Fruit fly (Drosophila melanogaster) whole organism, embryonic: ENCODE data around the gene CG32079.

Experiments used
- Antp ChIP-seq: fragments of 200-800 bp; sonication (Bioruptor generic); optimal IDR thresholded peaks from 3 replicates; lab custom pipeline; 2016; ENCODE audit warnings: missing biosample characterization, missing genetic modification characterization
- Blimp-1 ChIP-seq: fragments of 200-800 bp; sonication (Bioruptor generic); optimal IDR thresholded peaks from 3 replicates; lab custom pipeline; 2018; ENCODE audit warnings: missing biosample characterization, missing genetic modification characterization, mild to moderate bottlenecking, moderate library complexity, missing genetic modification reagents
- BtbVII ChIP-seq: fragments of 200-800 bp; sonication (Bioruptor generic); optimal IDR thresholded peaks from 3 replicates; lab custom pipeline; 2017; ENCODE audit warnings: missing biosample characterization, mild to moderate bottlenecking, missing genetic modification characterization
- Bteb2 ChIP-seq: fragments of 200-800 bp; sonication (Bioruptor generic); optimal IDR thresholded peaks from 2 replicates; lab custom pipeline; 2016; ENCODE audit warnings: missing biosample characterization, missing genetic modification characterization
- CG10431 ChIP-seq: fragments of 200-800 bp; sonication (Bioruptor generic); optimal IDR thresholded peaks from 3 replicates; lab custom pipeline; 2018; ENCODE audit warnings: missing biosample characterization, mild to moderate bottlenecking, missing genetic modification characterization
- CG10979 ChIP-seq: fragments of 200-800 bp; sonication (Bioruptor generic); optimal IDR thresholded peaks from 2 replicates; lab custom pipeline; 2018; ENCODE audit warnings: missing biosample characterization, mild to moderate bottlenecking, missing genetic modification characterization, moderate library complexity
- CG12299 ChIP-seq: fragments of 200-800 bp; sonication (Bioruptor generic); optimal IDR thresholded peaks from 2 replicates; lab custom pipeline; 2018; ENCODE audit warnings: missing biosample characterization, mild to moderate bottlenecking, missing genetic modification characterization
- CG12744 ChIP-seq: fragments of 200-800 bp; sonication (Bioruptor generic); optimal IDR thresholded peaks from 2 replicates; lab custom pipeline; 2016; ENCODE audit warnings: missing biosample characterization, missing genetic modification characterization
- CG13123 ChIP-seq: fragments of 200-800 bp; sonication (Bioruptor generic); optimal IDR thresholded peaks from 2 replicates; lab custom pipeline; 2016; ENCODE audit warnings: missing biosample characterization, missing genetic modification characterization
- CG13624 ChIP-seq: fragments of 200-800 bp; sonication (Bioruptor generic); optimal IDR thresholded peaks from 2 replicates; lab custom pipeline; 2016; ENCODE audit warnings: missing biosample characterization, missing genetic modification characterization
- CG1529 ChIP-seq: fragments of 200-800 bp; sonication (Bioruptor generic); optimal IDR thresholded peaks from 3 replicates; lab custom pipeline; 2018; ENCODE audit warnings: missing biosample characterization, missing genetic modification characterization
- CG15479 ChIP-seq: fragments of 200-800 bp; sonication (Bioruptor generic); optimal IDR thresholded peaks from 3 replicates; lab custom pipeline; 2019; ENCODE audit warnings: missing biosample characterization, mild to moderate bottlenecking, missing genetic modification characterization, moderate library complexity
- CG17385 ChIP-seq: fragments of 200-800 bp; sonication (Bioruptor generic); optimal IDR thresholded peaks from 3 replicates; lab custom pipeline; 2018; ENCODE audit warnings: missing biosample characterization, mild to moderate bottlenecking, missing genetic modification characterization
- CG2116 ChIP-seq: fragments of 200-800 bp; sonication (Bioruptor generic); optimal IDR thresholded peaks from 3 replicates; lab custom pipeline; 2018; ENCODE audit warnings: missing biosample characterization, mild to moderate bottlenecking, missing genetic modification characterization
- CG2202 ChIP-seq: fragments of 200-800 bp; sonication (Bioruptor generic); optimal IDR thresholded peaks from 2 replicates; lab custom pipeline; 2018; ENCODE audit warnings: missing biosample characterization, mild to moderate bottlenecking, missing genetic modification characterization
- CG31388 ChIP-seq: fragments of 200-800 bp; sonication (Bioruptor generic); optimal IDR thresholded peaks from 2 replicates; lab custom pipeline; 2016; ENCODE audit warnings: missing biosample characterization, missing genetic modification characterization
- CG32772 ChIP-seq: fragments of 200-800 bp; sonication (Bioruptor generic); IDR thresholded peaks from 2 replicates; pipeline ENCODE4 v1.3.6; 2022; ENCODE audit warnings: missing biosample characterization, missing genetic modification characterization
- CG33557 ChIP-seq: fragments of 200-800 bp; sonication (Bioruptor generic); optimal IDR thresholded peaks from 2 replicates; lab custom pipeline; 2019; ENCODE audit warnings: missing biosample characterization, mild to moderate bottlenecking, missing genetic modification characterization, moderate library complexity
- CG34224 ChIP-seq: fragments of 200-800 bp; sonication (Bioruptor generic); IDR thresholded peaks from 3 replicates; pipeline ENCODE4 v1.3.6; 2022; ENCODE audit warnings: missing biosample characterization, missing genetic modification characterization; ENCODE audit not compliant: partially characterized antibody
- CG4707 ChIP-seq: fragments of 200-800 bp; sonication (Bioruptor generic); optimal IDR thresholded peaks from 2 replicates; lab custom pipeline; 2018; ENCODE audit warnings: missing biosample characterization, mild to moderate bottlenecking, missing genetic modification characterization, moderate library complexity
- CG5180 ChIP-seq: fragments of 200-800 bp; sonication (Bioruptor generic); optimal IDR thresholded peaks from 3 replicates; lab custom pipeline; 2017; ENCODE audit warnings: missing biosample characterization, missing genetic modification characterization, mild to moderate bottlenecking, moderate library complexity, missing genetic modification reagents
- CG6254 ChIP-seq: fragments of 200-800 bp; sonication (Bioruptor generic); optimal IDR thresholded peaks from 3 replicates; lab custom pipeline; 2017; ENCODE audit warnings: mild to moderate bottlenecking, missing biosample characterization, missing genetic modification reagents, missing genetic modification characterization
- CG6813 ChIP-seq: fragments of 200-800 bp; sonication (Bioruptor generic); optimal IDR thresholded peaks from 2 replicates; lab custom pipeline; 2017; ENCODE audit warnings: missing biosample characterization, missing genetic modification characterization, mild to moderate bottlenecking, moderate library complexity, missing genetic modification reagents
- CG7987 ChIP-seq: fragments of 200-800 bp; sonication (Bioruptor generic); optimal IDR thresholded peaks from 2 replicates; lab custom pipeline; 2018; ENCODE audit warnings: missing biosample characterization, mild to moderate bottlenecking, missing genetic modification characterization, moderate library complexity
- CG8281 ChIP-seq: fragments of 200-800 bp; sonication (Bioruptor generic); optimal IDR thresholded peaks from 2 replicates; lab custom pipeline; 2018; ENCODE audit warnings: missing biosample characterization, mild to moderate bottlenecking, missing genetic modification characterization, moderate library complexity
- D19A ChIP-seq: fragments of 200-800 bp; optimal IDR thresholded peaks from 3 replicates; lab custom pipeline; 2019; ENCODE audit warnings: missing biosample characterization, mild to moderate bottlenecking, missing genetic modification characterization, moderate library complexity
- Fer2 ChIP-seq: fragments of 200-800 bp; sonication (Bioruptor generic); optimal IDR thresholded peaks from 2 replicates; lab custom pipeline; 2018; ENCODE audit warnings: missing biosample characterization, mild to moderate bottlenecking, missing genetic modification characterization, moderate library complexity
- Gsc ChIP-seq: fragments of 200-800 bp; sonication (Bioruptor generic); IDR thresholded peaks from 2 replicates; pipeline ENCODE4 v1.3.6; 2022; ENCODE audit warnings: missing biosample characterization, missing genetic modification characterization
- HmgZ ChIP-seq: fragments of 200-800 bp; sonication (Bioruptor generic); optimal IDR thresholded peaks from 2 replicates; lab custom pipeline; 2018; ENCODE audit warnings: missing biosample characterization, mild to moderate bottlenecking, missing genetic modification characterization
- Lhr ChIP-seq: fragments of 200-800 bp; sonication (Bioruptor generic); optimal IDR thresholded peaks from 3 replicates; lab custom pipeline; 2017; ENCODE audit warnings: mild to moderate bottlenecking, missing biosample characterization, missing genetic modification reagents, missing genetic modification characterization
- MTF-1 ChIP-seq: fragments of 200-800 bp; sonication (Bioruptor generic); optimal IDR thresholded peaks from 2 replicates; lab custom pipeline; 2018; ENCODE audit warnings: missing biosample characterization, mild to moderate bottlenecking, missing genetic modification characterization, borderline replicate concordance
- Max ChIP-seq: fragments of 200-800 bp; sonication (Bioruptor generic); optimal IDR thresholded peaks from 2 replicates; lab custom pipeline; 2016; ENCODE audit warnings: missing biosample characterization, mild to moderate bottlenecking, missing genetic modification characterization
- Nf-YA ChIP-seq: fragments of 200-800 bp; sonication (Bioruptor generic); IDR thresholded peaks from 2 replicates; pipeline ENCODE4 v1.3.6; 2022; ENCODE audit warnings: missing biosample characterization, missing genetic modification characterization
- Sry-δ ChIP-seq: fragments of 200-800 bp; sonication (Bioruptor generic); optimal IDR thresholded peaks from 2 replicates; lab custom pipeline; 2016; ENCODE audit warnings: missing biosample characterization, missing genetic modification characterization
- Xrp1 ChIP-seq: fragments of 200-800 bp; sonication (Bioruptor generic); IDR thresholded peaks from 2 replicates; pipeline ENCODE4 v1.3.6; 2022; ENCODE audit warnings: missing biosample characterization, missing genetic modification characterization
- ara ChIP-seq: fragments of 200-800 bp; sonication (Bioruptor generic); IDR thresholded peaks from 2 replicates; pipeline ENCODE4 v1.3.6; 2022; ENCODE audit warnings: missing biosample characterization, missing genetic modification characterization
- bigmax ChIP-seq: fragments of 200-800 bp; sonication (Bioruptor generic); optimal IDR thresholded peaks from 2 replicates; lab custom pipeline; 2018; ENCODE audit warnings: missing biosample characterization, mild to moderate bottlenecking, missing genetic modification characterization
- dan ChIP-seq: fragments of 200-800 bp; sonication (Bioruptor generic); IDR thresholded peaks from 2 replicates; pipeline ENCODE4 v1.3.6; 2022; ENCODE audit warnings: missing biosample characterization, missing genetic modification characterization
- fru ChIP-seq: fragments of >200 bp; optimal IDR thresholded peaks from 2 replicates; lab custom pipeline; 2017
- grau ChIP-seq: fragments of 200-800 bp; optimal IDR thresholded peaks from 3 replicates; lab custom pipeline; 2019; ENCODE audit warnings: missing biosample characterization, mild to moderate bottlenecking, missing genetic modification characterization, moderate library complexity
- klu ChIP-seq: fragments of 200-800 bp; sonication (Bioruptor generic); IDR thresholded peaks from 2 replicates; pipeline ENCODE4 v1.3.6; 2022; ENCODE audit warnings: missing biosample characterization, missing genetic modification characterization
- lmd ChIP-seq: fragments of 200-800 bp; sonication (Bioruptor generic); IDR thresholded peaks from 2 replicates; pipeline ENCODE4 v1.3.6; 2022; ENCODE audit warnings: missing biosample characterization, missing genetic modification characterization
- p53 ChIP-seq: fragments of 200-800 bp; sonication (Bioruptor generic); optimal IDR thresholded peaks from 2 replicates; lab custom pipeline; 2016; ENCODE audit warnings: missing biosample characterization, missing genetic modification characterization
- pfk ChIP-seq: fragments of 200-800 bp; sonication (Bioruptor generic); optimal IDR thresholded peaks from 2 replicates; lab custom pipeline; 2018; ENCODE audit warnings: missing biosample characterization, mild to moderate bottlenecking, missing genetic modification characterization, moderate library complexity
- phol ChIP-seq: fragments of 200-800 bp; sonication (Bioruptor generic); optimal IDR thresholded peaks from 3 replicates; lab custom pipeline; 2018; ENCODE audit warnings: missing biosample characterization, mild to moderate bottlenecking, missing genetic modification characterization, moderate library complexity
- pros ChIP-seq: fragments of 200-800 bp; sonication (Bioruptor generic); optimal IDR thresholded peaks from 3 replicates; lab custom pipeline; 2019; ENCODE audit warnings: missing biosample characterization, mild to moderate bottlenecking, missing genetic modification characterization, moderate library complexity
- pzg ChIP-seq: fragments of 200-800 bp; sonication (Bioruptor generic); optimal IDR thresholded peaks from 3 replicates; lab custom pipeline; 2018; ENCODE audit warnings: missing biosample characterization, mild to moderate bottlenecking, missing genetic modification characterization, moderate library complexity
- seq ChIP-seq: fragments of 200-800 bp; sonication (Bioruptor generic); IDR thresholded peaks from 2 replicates; pipeline ENCODE4 v1.3.6; 2022; ENCODE audit warnings: missing biosample characterization, missing genetic modification characterization
- tgo ChIP-seq: fragments of 200-800 bp; sonication (Bioruptor generic); IDR thresholded peaks from 3 replicates; pipeline ENCODE4 v1.3.6; 2022; ENCODE audit warnings: missing biosample characterization, missing genetic modification characterization
- vfl ChIP-seq: fragments of 200-800 bp; sonication (Bioruptor generic); optimal IDR thresholded peaks from 2 replicates; lab custom pipeline; 2016; ENCODE audit warnings: missing biosample characterization, missing genetic modification characterization
- wdn ChIP-seq: fragments of 200-800 bp; sonication (Bioruptor generic); IDR thresholded peaks from 2 replicates; pipeline ENCODE4 v1.3.6; 2022; ENCODE audit warnings: missing biosample characterization, missing genetic modification characterization
- wek ChIP-seq: fragments of 200-800 bp; sonication (Bioruptor generic); optimal IDR thresholded peaks from 3 replicates; lab custom pipeline; 2018; ENCODE audit warnings: missing biosample characterization, mild to moderate bottlenecking, missing genetic modification characterization, moderate library complexity

Gene CG32079

dm6 chr3L:11002923-11003322 is 22.4 kb upstream of the CG32079 start (continued):
- no peak for TF ChIP-seq CG15479 (GFP tag; lab: Kevin White, UChicago)
- TF ChIP-seq CG31388 (GFP tag; lab: Kevin White, UChicago): no peak
- no peak for TF ChIP-seq CG12744 (GFP tag; lab: Kevin White, UChicago)
- no peak for TF ChIP-seq Fer2 (tag; lab: Kevin White, UChicago)
- TF ChIP-seq lmd (GFP tag; lab: Robert Waterston, UW): no peak
- TF ChIP-seq CG1529 (GFP tag; lab: Kevin White, UChicago): no peak
- no peak for TF ChIP-seq wdn
- TF ChIP-seq ara (GFP tag; lab: Robert Waterston, UW): no peak
- peak; percentile 1 for TF ChIP-seq CG2116
- TF ChIP-seq CG4707: no peak
- no peak for TF ChIP-seq D19A (tag; lab: Kevin White, UChicago)
- no peak for TF ChIP-seq pfk
- TF ChIP-seq CG5180: no peak
- peak; percentile 25 for TF ChIP-seq CG7987 (GFP tag; lab: Kevin White, UChicago)
- no peak for TF ChIP-seq CG34224 (GFP tag; lab: Robert Waterston, UW)
- no peak for TF ChIP-seq klu (GFP tag; lab: Robert Waterston, UW)
- no peak for TF ChIP-seq Bteb2 (GFP tag; lab: Kevin White, UChicago)
- TF ChIP-seq CG6813: peak; percentile 21
- TF ChIP-seq CG12299 (tag; lab: Kevin White, UChicago): no peak
- no peak for TF ChIP-seq tgo
- TF ChIP-seq Antp (GFP tag; lab: Kevin White, UChicago): no peak
- TF ChIP-seq CG2202: no peak
- TF ChIP-seq CG17385 (GFP tag; lab: Kevin White, UChicago): peak; percentile 13
- no peak for TF ChIP-seq seq (GFP tag; lab: Robert Waterston, UW)
- no peak for TF ChIP-seq pzg
- TF ChIP-seq MTF-1 (GFP tag; lab: Kevin White, UChicago): peak; percentile 31
- no peak for TF ChIP-seq CG13624
- TF ChIP-seq Xrp1 (GFP tag; lab: Robert Waterston, UW): peak; percentile 48
- TF ChIP-seq BtbVII: no peak
- no peak for TF ChIP-seq Gsc (GFP tag; lab: Robert Waterston, UW)
- no peak for TF ChIP-seq p53 (GFP tag; lab: Kevin White, UChicago)
- no peak for TF ChIP-seq CG10979 (tag; lab: Kevin White, UChicago)
- TF ChIP-seq Sry-δ: no peak
- no peak for TF ChIP-seq HmgZ (tag; lab: Kevin White, UChicago)
- peak; percentile 34 for TF ChIP-seq wek
- no peak for TF ChIP-seq vfl (GFP tag; lab: Kevin White, UChicago)
- TF ChIP-seq Nf-YA (GFP tag; lab: Robert Waterston, UW): no peak
- no peak for TF ChIP-seq phol (tag; lab: Kevin White, UChicago)
- TF ChIP-seq CG13123 (GFP tag; lab: Kevin White, UChicago): no peak
- TF ChIP-seq pros (GFP tag; lab: Kevin White, UChicago): no peak
- TF ChIP-seq CG6254: no peak
- no peak for TF ChIP-seq fru (lab: Kevin White, UChicago)
- TF ChIP-seq Blimp-1 (GFP tag; lab: Kevin White, UChicago): peak; percentile 14
- no peak for TF ChIP-seq bigmax
- TF ChIP-seq dan (GFP tag; lab: Robert Waterston, UW): no peak
- no peak for TF ChIP-seq CG8281 (tag; lab: Kevin White, UChicago)
- peak; percentile 46 for TF ChIP-seq CG33557 (GFP tag; lab: Kevin White, UChicago)
- no peak for TF ChIP-seq CG32772 (GFP tag; lab: Robert Waterston, UW)
- no peak for TF ChIP-seq Lhr (GFP tag; lab: Kevin White, UChicago)
- no peak for TF ChIP-seq grau (tag; lab: Kevin White, UChicago)
- no peak for TF ChIP-seq Max (GFP tag; lab: Kevin White, UChicago)
- TF ChIP-seq CG10431 (GFP tag; lab: Kevin White, UChicago): peak; percentile 10
